Worm (Caenorhabditis elegans): ENCODE results near the gene F07F6.7.

The F07F6.7 gene

ce11 chrII:5379614-5380077 lies 44.0 kb downstream of the F07F6.7 start, which contains the start of gene pkc-3 (continued):
- peak; percentile 83 for TF ChIP-seq hlh-30 (tag; optimal IDR thresholded peaks at IDR 0.05; ENCODE audit: insufficient read depth)
- no peak for TF ChIP-seq lin-29 (GFP tag; IDR thresholded peaks at IDR 0.05)
- no peak for TF ChIP-seq snpc-4 (tag; optimal IDR thresholded peaks at IDR 0.05)
- TF ChIP-seq lir-3 (tag; optimal IDR thresholded peaks at IDR 0.05) = no peak
- peak; percentile 77 for TF ChIP-seq gei-8 (GFP tag; optimal IDR thresholded peaks at IDR 0.05)
- peak; percentile 39; the same call in 1 of the 2 replicates for TF ChIP-seq pha-4 (GFP tag; IDR thresholded peaks at IDR 0.05)
- TF ChIP-seq pha-4 (tag; optimal IDR thresholded peaks at IDR 0.05) = peak; percentile 68
- peak; percentile 85 for TF ChIP-seq dve-1 (tag; optimal IDR thresholded peaks at IDR 0.05; ENCODE audit: insufficient read depth)
- TF ChIP-seq unc-62 (GFP tag; optimal IDR thresholded peaks at IDR 0.05 in 1 of 2) = peak in 1 of 2 experiments; percentile 19
- TF ChIP-seq unc-62 (tag; optimal IDR thresholded peaks at IDR 0.05) = no peak
- peak; percentile 42 for TF ChIP-seq spr-3 (GFP tag; optimal IDR thresholded peaks at IDR 0.05)
- TF ChIP-seq zip-2 (tag; optimal IDR thresholded peaks at IDR 0.05) = no peak
- TF ChIP-seq zag-1 (tag; optimal IDR thresholded peaks at IDR 0.05) = no peak
- peak; percentile 79 for TF ChIP-seq lin-38 (GFP tag; IDR thresholded peaks at IDR 0.05)
- no peak for TF ChIP-seq ZK337.2 (GFP tag; IDR thresholded peaks at IDR 0.05)
- no peak for TF ChIP-seq lim-7 (GFP tag; IDR thresholded peaks at IDR 0.05)
- peak; percentile 78 for TF ChIP-seq T26A8.4 (GFP tag; IDR thresholded peaks at IDR 0.05)
- no peak for TF ChIP-seq vab-7 (GFP tag; IDR thresholded peaks at IDR 0.05)
- peak; percentile 47 for TF ChIP-seq nhr-11 (tag; optimal IDR thresholded peaks at IDR 0.05)
- TF ChIP-seq zfp-2 (tag; optimal IDR thresholded peaks at IDR 0.05) = no peak
- TF ChIP-seq Y105C5A.15 (GFP tag; IDR thresholded peaks at IDR 0.05) = no peak
- peak; percentile 46 for TF ChIP-seq rbr-2 (tag; optimal IDR thresholded peaks at IDR 0.05)
- TF ChIP-seq ZK546.5 (tag; optimal IDR thresholded peaks at IDR 0.05) = no peak
- no peak for TF ChIP-seq egl-27 (tag; optimal IDR thresholded peaks at IDR 0.05)
- TF ChIP-seq arid-1 (GFP tag; conservative IDR thresholded peaks at IDR 0.05) = 0 out of 2 replicates have a peak, but pooled peaks have one; percentile 25
- no peak for TF ChIP-seq ceh-82 (tag; optimal IDR thresholded peaks at IDR 0.05)
- 0 out of 2 replicates have a peak, but pooled peaks have one; percentile 20 for TF ChIP-seq mdt-29 (GFP tag; IDR thresholded peaks at IDR 0.05)
- no peak for TF ChIP-seq attf-4 (tag; optimal IDR thresholded peaks at IDR 0.05)
- no peak for TF ChIP-seq daf-12 (tag; optimal IDR thresholded peaks at IDR 0.05)
- no peak for TF ChIP-seq Y5F2A.4 (GFP tag; optimal IDR thresholded peaks at IDR 0.05)
- 0 out of 2 replicates have a peak, but pooled peaks have one; percentile 53 for TF ChIP-seq lin-1 (GFP tag; IDR thresholded peaks at IDR 0.05)
- peak; percentile 15 for TF ChIP-seq unc-130 (GFP tag; optimal IDR thresholded peaks at IDR 0.05)
- peak; percentile 52; the same call in 1 of the 2 replicates for TF ChIP-seq hmg-1.1 (GFP tag; IDR thresholded peaks at IDR 0.05)
- TF ChIP-seq fos-1 (tag; optimal IDR thresholded peaks at IDR 0.05) = no peak
- peak; percentile 87 for TF ChIP-seq nhr-41 (GFP tag; IDR thresholded peaks at IDR 0.05)
- peak; percentile 59 for TF ChIP-seq nhr-102 (tag; optimal IDR thresholded peaks at IDR 0.05)

DNA sequence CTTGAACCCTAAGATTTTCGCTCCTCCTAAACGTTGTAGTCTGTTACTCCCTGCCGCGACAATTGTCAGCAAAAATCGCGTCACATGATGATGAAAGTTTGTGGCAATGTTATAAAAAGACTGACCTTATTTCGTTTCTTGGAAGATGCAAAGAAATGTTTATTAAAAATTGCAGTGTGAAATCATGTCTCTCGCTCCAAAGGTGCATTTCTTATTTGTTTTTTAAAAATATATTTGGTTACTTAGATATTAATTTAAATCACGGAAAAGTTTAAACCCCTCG lies 45.5 kb downstream of the F07F6.7 start:
- TF ChIP-seq egl-43 (GFP tag; IDR thresholded peaks at IDR 0.05) (no peak), hlh-30 (tag; optimal IDR thresholded peaks at IDR 0.05; ENCODE audit: insufficient read depth) (peak; percentile 50), hlh-11 (tag; optimal IDR thresholded peaks at IDR 0.05) (peak; percentile 1), mep-1 (tag; optimal IDR thresholded peaks at IDR 0.05) (no peak), unc-62 (GFP tag; optimal IDR thresholded peaks at IDR 0.05 in 1 of 2) (peak in 1 of 2 experiments; percentile 49), unc-62 (tag; optimal IDR thresholded peaks at IDR 0.05) (no peak), nhr-28 (tag; optimal IDR thresholded peaks at IDR 0.05) (peak; percentile 44), lsy-2 (tag; optimal IDR thresholded peaks at IDR 0.05) (peak in 1 of 2 experiments; percentile 11)

Measured in whole organism, L4 larva.